Fruit fly (Drosophila melanogaster) whole organism, embryonic: ENCODE results near the gene Prp31.

ENCODE experiments used
- CG10959 ChIP-seq: fragments of 200-800 bp; sonication (Bioruptor generic); IDR thresholded peaks from 2 replicates; pipeline ENCODE4 v1.3.6; 2022; ENCODE audit warnings: missing biosample characterization, missing genetic modification characterization
- CG10979 ChIP-seq: fragments of 200-800 bp; sonication (Bioruptor generic); optimal IDR thresholded peaks from 2 replicates; lab custom pipeline; 2018; ENCODE audit warnings: missing biosample characterization, mild to moderate bottlenecking, missing genetic modification characterization, moderate library complexity
- CG11504 ChIP-seq: fragments of 200-800 bp; sonication (Bioruptor generic); optimal IDR thresholded peaks from 3 replicates; lab custom pipeline; 2019; ENCODE audit warnings: missing biosample characterization, mild to moderate bottlenecking, missing genetic modification characterization, moderate library complexity
- CG17912 ChIP-seq: fragments of 200-800 bp; sonication (Bioruptor generic); optimal IDR thresholded peaks from 2 replicates; lab custom pipeline; 2018; ENCODE audit warnings: missing biosample characterization, mild to moderate bottlenecking, missing genetic modification characterization
- CG32532 ChIP-seq: fragments of 200-800 bp; sonication (Bioruptor generic); IDR thresholded peaks from 2 replicates; pipeline ENCODE4 v1.3.6; 2022; ENCODE audit warnings: missing biosample characterization, missing genetic modification characterization
- CG33213 ChIP-seq: fragments of 200-800 bp; sonication (Bioruptor generic); optimal IDR thresholded peaks from 3 replicates; lab custom pipeline; 2016; ENCODE audit warnings: missing biosample characterization, missing genetic modification characterization
- CG34376 ChIP-seq: fragments of 200-800 bp; sonication (Bioruptor generic); optimal IDR thresholded peaks from 2 replicates; lab custom pipeline; 2018; ENCODE audit warnings: missing biosample characterization, mild to moderate bottlenecking, missing genetic modification characterization
- gsb ChIP-seq: fragments of 200-800 bp; sonication (Bioruptor generic); IDR thresholded peaks from 2 replicates; pipeline ENCODE4 v1.3.6; 2022; ENCODE audit warnings: missing biosample characterization, missing genetic modification characterization
- slp2 ChIP-seq: fragments of 200-800 bp; sonication (Bioruptor generic); optimal IDR thresholded peaks from 2 replicates; lab custom pipeline; 2016; ENCODE audit warnings: missing biosample characterization, missing genetic modification characterization

DNA sequence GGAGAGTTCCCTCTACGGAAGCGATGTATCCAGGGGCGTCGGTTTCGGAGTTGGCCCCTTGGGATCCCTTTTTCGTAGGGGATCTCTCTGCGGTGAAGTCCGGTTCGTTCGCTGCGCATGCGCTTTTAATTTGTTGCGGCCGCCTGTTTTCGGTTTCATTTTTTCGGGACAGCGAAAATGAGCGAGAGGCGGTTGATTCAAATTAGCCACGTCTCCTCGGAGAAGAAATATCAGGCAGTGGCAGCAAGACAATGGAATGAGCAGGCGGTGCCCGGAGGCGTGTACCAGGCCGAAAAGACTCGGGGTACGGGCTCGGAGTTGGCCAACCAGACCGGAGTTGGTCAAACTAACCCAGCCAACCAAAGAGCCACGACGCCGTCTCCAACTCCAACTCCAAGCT lies 37.3 kb downstream of the Prp31 start:
- TF ChIP-seq CG17912 (GFP tag; lab: Kevin White, UChicago) (no peak), gsb (no peak), CG34376 (GFP tag; lab: Kevin White, UChicago) (no peak), CG32532 (GFP tag; lab: Robert Waterston, UW) (no peak), CG11504 (tag; lab: Kevin White, UChicago) (no peak), CG10979 (tag; lab: Kevin White, UChicago) (no peak), slp2 (GFP tag; lab: Kevin White, UChicago) (no peak), CG10959 (GFP tag; lab: Robert Waterston, UW) (no peak), CG33213 (GFP tag; lab: Kevin White, UChicago) (no peak)
